Worm (Caenorhabditis elegans): Measurements from ENCODE around the gene egl-6.

The egl-6 gene

ce11 chrX:5930822-5931221 lies at the start of gene egl-6:
TSS of gene egl-6 (plus strand) at chrX:5931122.
- TF ChIP-seq ceh-82 (tag; optimal IDR thresholded peaks at IDR 0.05) (no peak), nhr-6 (tag; optimal IDR thresholded peaks at IDR 0.05) (no peak), lin-39 (tag; optimal IDR thresholded peaks at IDR 0.05) (no peak), unc-62 (GFP tag; optimal IDR thresholded peaks at IDR 0.05) (no peak), nhr-12 (tag; optimal IDR thresholded peaks at IDR 0.05) (no peak), lin-13 (GFP tag; optimal IDR thresholded peaks at IDR 0.05) (no peak), alr-1 (tag; optimal IDR thresholded peaks at IDR 0.05) (no peak), ZK546.5 (tag; optimal IDR thresholded peaks at IDR 0.05) (no peak), nhr-21 (tag; optimal IDR thresholded peaks at IDR 0.05) (no peak), egl-27 (tag; optimal IDR thresholded peaks at IDR 0.05) (no peak), crh-2 (tag; optimal IDR thresholded peaks at IDR 0.05) (no peak), dmd-4 (tag; optimal IDR thresholded peaks at IDR 0.05) (no peak)

ce11 chrX:5885565-5885964 lies 45.4 kb upstream of the egl-6 start, which contains the start of gene flp-7:
TSS of gene flp-7 (plus strand) at chrX:5885865.
- no peak for TF ChIP-seq peb-1 (tag; optimal IDR thresholded peaks at IDR 0.05)
- TF ChIP-seq Y55F3AM.14 (GFP tag; optimal IDR thresholded peaks at IDR 0.05) = no peak
- no peak for TF ChIP-seq mbf-1 (tag; optimal IDR thresholded peaks at IDR 0.05)
- TF ChIP-seq nhr-6 (tag; optimal IDR thresholded peaks at IDR 0.05) = no peak
- no peak for TF ChIP-seq R02D3.7 (tag; optimal IDR thresholded peaks at IDR 0.05)
- no peak for TF ChIP-seq C34F6.9 (tag; optimal IDR thresholded peaks at IDR 0.05)
- no peak for TF ChIP-seq sem-4 (tag; optimal IDR thresholded peaks at IDR 0.05)
- no peak for TF ChIP-seq fos-1 (tag; optimal IDR thresholded peaks at IDR 0.05)
- TF ChIP-seq ztf-1 (GFP tag; conservative IDR thresholded peaks at IDR 0.05) = no peak
- TF ChIP-seq dmd-4 (tag; optimal IDR thresholded peaks at IDR 0.05) = no peak
- no peak for TF ChIP-seq aly-2 (tag; optimal IDR thresholded peaks at IDR 0.05)
- TF ChIP-seq nhr-25 (tag; optimal IDR thresholded peaks at IDR 0.05) = no peak
- no peak for TF ChIP-seq crh-2 (tag; optimal IDR thresholded peaks at IDR 0.05)
- no peak for TF ChIP-seq gmeb-1 (tag; optimal IDR thresholded peaks at IDR 0.05)
- TF ChIP-seq skn-1 (tag; optimal IDR thresholded peaks at IDR 0.05) = no peak
- no peak for TF ChIP-seq snpc-4 (tag; optimal IDR thresholded peaks at IDR 0.05)
- TF ChIP-seq egl-27 (tag; optimal IDR thresholded peaks at IDR 0.05) = no peak
- no peak for TF ChIP-seq F13H6.1 (tag; optimal IDR thresholded peaks at IDR 0.05)

ce11 chrX:5890080-5890479 lies 40.8 kb upstream of the egl-6 start, which contains the start of gene F49E10.2:
TSS of gene F49E10.2 (plus strand) at chrX:5890380.
- TF ChIP-seq nhr-11 (tag; optimal IDR thresholded peaks at IDR 0.05) = no peak
- no peak for TF ChIP-seq sem-4 (tag; optimal IDR thresholded peaks at IDR 0.05)
- no peak for TF ChIP-seq elt-1 (tag; optimal IDR thresholded peaks at IDR 0.05)
- TF ChIP-seq C34F6.9 (tag; optimal IDR thresholded peaks at IDR 0.05) = no peak
- TF ChIP-seq alr-1 (tag; optimal IDR thresholded peaks at IDR 0.05) = no peak
- no peak for TF ChIP-seq ZK546.5 (tag; optimal IDR thresholded peaks at IDR 0.05)
- no peak for TF ChIP-seq aly-2 (tag; optimal IDR thresholded peaks at IDR 0.05)
- TF ChIP-seq gmeb-1 (tag; optimal IDR thresholded peaks at IDR 0.05) = no peak
- no peak for TF ChIP-seq nhr-23 (tag; optimal IDR thresholded peaks at IDR 0.05)
- TF ChIP-seq unc-62 (GFP tag; optimal IDR thresholded peaks at IDR 0.05) = no peak
- TF ChIP-seq unc-55 (GFP tag; optimal IDR thresholded peaks at IDR 0.05) = no peak
- no peak for TF ChIP-seq ztf-1 (GFP tag; conservative IDR thresholded peaks at IDR 0.05)
- TF ChIP-seq nhr-12 (tag; optimal IDR thresholded peaks at IDR 0.05) = no peak
- no peak for TF ChIP-seq peb-1 (tag; optimal IDR thresholded peaks at IDR 0.05)
- TF ChIP-seq unc-39 (tag; optimal IDR thresholded peaks at IDR 0.05) = no peak
- no peak for TF ChIP-seq F13H6.1 (tag; optimal IDR thresholded peaks at IDR 0.05)

- TF ChIP-seq unc-62 (GFP tag; optimal IDR thresholded peaks at IDR 0.05) (no peak), C34F6.9 (tag; optimal IDR thresholded peaks at IDR 0.05) (peak; percentile 18), Y55F3AM.14 (GFP tag; optimal IDR thresholded peaks at IDR 0.05) (no peak), nhr-6 (tag; optimal IDR thresholded peaks at IDR 0.05) (peak; percentile 21), ZK546.5 (tag; optimal IDR thresholded peaks at IDR 0.05) (no peak), lsy-2 (tag; optimal IDR thresholded peaks at IDR 0.05) (no peak), mbf-1 (tag; optimal IDR thresholded peaks at IDR 0.05) (no peak), sma-9 (GFP tag; optimal IDR thresholded peaks at IDR 0.05) (peak; percentile 6), sma-9 (tag; optimal IDR thresholded peaks at IDR 0.05) (no peak), nhr-237 (tag; optimal IDR thresholded peaks at IDR 0.05) (no peak), lin-11 (tag; optimal IDR thresholded peaks at IDR 0.05) (peak; percentile 12), mdl-1 (tag; optimal IDR thresholded peaks at IDR 0.05) (peak in 1 of 2 experiments; percentile 5)
These were observed 34.9 kb upstream of the egl-6 start for ce11 chrX:5896001-5896400.
